Worm (Caenorhabditis elegans) whole organism, L3 larva: Measurements from ENCODE around the gene srd-50.

ENCODE experiments used
- ZK546.5 ChIP-seq: sonication (generic microtip); optimal IDR thresholded peaks from 2 replicates; lab custom pipeline; 2017; ENCODE audit warnings: missing biosample characterization, missing genetic modification characterization
- aly-2 ChIP-seq: fragments of 150-350 bp; optimal IDR thresholded peaks from 2 replicates; lab custom pipeline; 2014; ENCODE audit warnings: missing biosample characterization, missing genetic modification characterization
- ama-1 ChIP-seq: fragments of 150-350 bp; optimal IDR thresholded peaks from 2 replicates; lab custom pipeline; 2018
- ceh-16 ChIP-seq: sonication (generic microtip); optimal IDR thresholded peaks from 2 replicates; lab custom pipeline; 2017; ENCODE audit warnings: missing biosample characterization, missing genetic modification characterization
- ceh-28 ChIP-seq: fragments of 150-350 bp; optimal IDR thresholded peaks from 2 replicates; lab custom pipeline; 2014; ENCODE audit warnings: missing biosample characterization, missing genetic modification reagents, missing genetic modification characterization
- ceh-82 ChIP-seq: fragments of 150-350 bp; optimal IDR thresholded peaks from 2 replicates; lab custom pipeline; 2014; ENCODE audit warnings: missing biosample characterization, missing genetic modification characterization
- daf-12 ChIP-seq: fragments of 150-350 bp; optimal IDR thresholded peaks from 2 replicates; lab custom pipeline; 2014; ENCODE audit warnings: missing biosample characterization, missing genetic modification reagents, missing genetic modification characterization
- egl-5 ChIP-seq: fragments of 150-350 bp; optimal IDR thresholded peaks from 2 replicates; lab custom pipeline; 2017; ENCODE audit warnings: missing biosample characterization, missing genetic modification reagents, missing genetic modification characterization, inconsistent platforms
- elt-1 ChIP-seq: fragments of 150-350 bp; optimal IDR thresholded peaks from 2 replicates; lab custom pipeline; 2014; ENCODE audit warnings: missing biosample characterization, missing genetic modification characterization
- elt-3 ChIP-seq, 3 experiments: fragments of 150-350 bp in 1 of 3; sonication (generic microtip) in 2 of 3; optimal IDR thresholded peaks; 2 replicates in 2 of 3; 4 replicates in 1 of 3; lab custom pipeline; 2014 to 2017; ENCODE audit warnings: missing biosample characterization in 3 of 3, missing genetic modification characterization in 3 of 3
- eor-1 ChIP-seq, 2 experiments: fragments of 150-350 bp; optimal IDR thresholded peaks; 2 replicates each; lab custom pipeline; 2014 to 2018; ENCODE audit warnings: missing biosample characterization in 2 of 2, missing genetic modification characterization in 2 of 2
- fkh-10 ChIP-seq: sonication (generic microtip); optimal IDR thresholded peaks from 2 replicates; lab custom pipeline; 2017; ENCODE audit warnings: missing biosample characterization, missing genetic modification reagents, missing genetic modification characterization
- fos-1 ChIP-seq: fragments of 150-350 bp; optimal IDR thresholded peaks from 2 replicates; lab custom pipeline; 2014; ENCODE audit warnings: missing biosample characterization, missing genetic modification characterization
- hmg-11 ChIP-seq: sonication (generic microtip); optimal IDR thresholded peaks from 2 replicates; lab custom pipeline; 2016; ENCODE audit warnings: missing genetic modification characterization, missing compliant biosample characterization
- jun-1 ChIP-seq: fragments of 150-350 bp; optimal IDR thresholded peaks from 2 replicates; lab custom pipeline; 2014; ENCODE audit warnings: missing biosample characterization, missing genetic modification reagents, missing genetic modification characterization
- lin-15B ChIP-seq: fragments of 150-350 bp; optimal IDR thresholded peaks from 2 replicates; lab custom pipeline; 2014; ENCODE audit warnings: missing biosample characterization, missing genetic modification characterization
- lin-39 ChIP-seq: fragments of 150-350 bp; optimal IDR thresholded peaks from 2 replicates; lab custom pipeline; 2018; ENCODE audit warnings: missing biosample characterization, missing genetic modification reagents, missing genetic modification characterization
- mdl-1 ChIP-seq: fragments of 150-350 bp; optimal IDR thresholded peaks from 2 replicates; lab custom pipeline; 2014; ENCODE audit warnings: missing biosample characterization, missing genetic modification characterization
- nfya-1 ChIP-seq: sonication (generic microtip); optimal IDR thresholded peaks from 2 replicates; lab custom pipeline; 2017; ENCODE audit warnings: missing genetic modification characterization, mild to moderate bottlenecking, missing compliant biosample characterization, antibody characterized with exemption, moderate library complexity; ENCODE audit not compliant: insufficient read depth
- nhr-12 ChIP-seq: fragments of 150-350 bp; optimal IDR thresholded peaks from 2 replicates; lab custom pipeline; 2014; ENCODE audit warnings: missing biosample characterization, missing genetic modification characterization
- nhr-237 ChIP-seq: fragments of 150-350 bp; optimal IDR thresholded peaks from 2 replicates; lab custom pipeline; 2014; ENCODE audit warnings: missing biosample characterization, missing genetic modification characterization
- nhr-25 ChIP-seq: sonication (generic microtip); optimal IDR thresholded peaks from 2 replicates; lab custom pipeline; 2017; ENCODE audit warnings: missing biosample characterization, missing genetic modification characterization
- nhr-28 ChIP-seq: fragments of 150-350 bp; optimal IDR thresholded peaks from 2 replicates; lab custom pipeline; 2014; ENCODE audit warnings: missing biosample characterization, missing genetic modification characterization
- nhr-67 ChIP-seq: fragments of 150-350 bp; optimal IDR thresholded peaks from 2 replicates; lab custom pipeline; 2014; ENCODE audit warnings: missing biosample characterization, missing genetic modification characterization
- nhr-76 ChIP-seq: fragments of 150-350 bp; sonication (generic microtip); optimal IDR thresholded peaks from 5 replicates; lab custom pipeline; 2014; ENCODE audit warnings: missing biosample characterization, missing genetic modification characterization
- nhr-77 ChIP-seq: fragments of 150-350 bp; optimal IDR thresholded peaks from 2 replicates; lab custom pipeline; 2014; ENCODE audit warnings: missing biosample characterization, missing genetic modification characterization
- pqm-1 ChIP-seq: fragments of 150-350 bp; optimal IDR thresholded peaks from 2 replicates; lab custom pipeline; 2017; ENCODE audit warnings: missing biosample characterization, missing genetic modification characterization, inconsistent platforms
- sea-2 ChIP-seq: fragments of 150-350 bp; sonication (generic microtip); optimal IDR thresholded peaks from 4 replicates; lab custom pipeline; 2014; ENCODE audit warnings: missing biosample characterization, missing genetic modification reagents, missing genetic modification characterization
- skn-1 ChIP-seq: fragments of 150-350 bp; optimal IDR thresholded peaks from 2 replicates; lab custom pipeline; 2014; ENCODE audit warnings: missing biosample characterization, missing genetic modification characterization
- snpc-4 ChIP-seq: fragments of 150-350 bp; optimal IDR thresholded peaks from 2 replicates; lab custom pipeline; 2014; ENCODE audit warnings: missing biosample characterization, missing genetic modification characterization
- unc-39 ChIP-seq: sonication (generic microtip); optimal IDR thresholded peaks from 4 replicates; lab custom pipeline; 2017; ENCODE audit warnings: missing biosample characterization, missing genetic modification characterization
- unc-62 ChIP-seq: fragments of 150-350 bp; sonication (generic microtip); optimal IDR thresholded peaks from 4 replicates; lab custom pipeline; 2014; ENCODE audit warnings: missing biosample characterization, missing genetic modification reagents, missing genetic modification characterization
- zag-1 ChIP-seq: fragments of 150-350 bp; optimal IDR thresholded peaks from 2 replicates; lab custom pipeline; 2014; ENCODE audit warnings: missing biosample characterization, missing genetic modification characterization
- ztf-11 ChIP-seq: fragments of 150-350 bp; optimal IDR thresholded peaks from 2 replicates; lab custom pipeline; 2014; ENCODE audit warnings: missing biosample characterization, missing genetic modification characterization
- ztf-4 ChIP-seq: fragments of 150-350 bp; optimal IDR thresholded peaks from 2 replicates; lab custom pipeline; 2014; ENCODE audit warnings: missing biosample characterization, missing genetic modification characterization

Gene srd-50

DNA sequence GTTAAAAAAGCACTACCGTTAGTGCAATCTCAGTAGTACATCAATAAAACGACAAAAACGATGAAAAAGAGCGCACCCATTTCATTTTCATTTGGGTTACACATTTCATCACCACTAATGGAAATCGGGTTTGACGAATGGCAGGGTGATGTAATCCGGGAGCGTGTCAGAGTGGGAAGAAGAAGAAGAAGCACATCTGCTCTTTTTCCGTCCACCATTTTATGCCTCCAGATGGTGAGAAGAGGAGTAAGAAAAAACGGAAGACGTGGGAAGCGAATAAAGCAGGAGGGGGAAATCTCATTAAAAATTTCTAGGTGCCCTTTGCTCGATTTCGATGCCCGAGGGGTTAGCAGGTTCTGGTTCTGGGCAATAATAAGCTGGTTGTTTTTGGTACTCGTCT is 24.4 kb upstream of the srd-50 start:
- TF ChIP-seq daf-12 (tag; lab: Kevin White, UChicago) (no peak), lin-39 (tag; lab: Kevin White, UChicago) (peak; percentile 16)

DNA sequence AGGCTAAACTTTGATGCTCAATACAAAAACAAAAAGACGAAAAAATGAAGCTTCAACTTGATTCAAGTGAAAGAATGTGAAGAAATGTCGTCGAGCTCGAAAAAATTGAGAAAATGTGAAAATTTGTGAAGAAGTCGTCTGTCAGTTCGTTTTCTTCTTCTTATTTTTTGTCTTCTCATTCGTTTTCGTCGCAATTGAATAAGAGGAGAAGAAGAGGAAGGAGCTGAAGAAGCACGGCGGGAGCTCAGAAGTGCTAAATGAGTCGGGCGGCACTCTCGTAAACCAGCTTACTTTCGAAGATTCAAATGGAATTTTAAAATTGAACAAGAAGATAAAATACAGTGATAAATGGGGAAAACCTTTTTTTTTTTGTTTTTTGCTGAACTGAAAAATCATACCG is 23.6 kb upstream of the srd-50 start:
- no peak for TF ChIP-seq nhr-12 (tag; lab: Kevin White, UChicago)
- peak; percentile 46 for TF ChIP-seq fkh-10 (GFP tag; lab: Kevin White, UChicago)

DNA sequence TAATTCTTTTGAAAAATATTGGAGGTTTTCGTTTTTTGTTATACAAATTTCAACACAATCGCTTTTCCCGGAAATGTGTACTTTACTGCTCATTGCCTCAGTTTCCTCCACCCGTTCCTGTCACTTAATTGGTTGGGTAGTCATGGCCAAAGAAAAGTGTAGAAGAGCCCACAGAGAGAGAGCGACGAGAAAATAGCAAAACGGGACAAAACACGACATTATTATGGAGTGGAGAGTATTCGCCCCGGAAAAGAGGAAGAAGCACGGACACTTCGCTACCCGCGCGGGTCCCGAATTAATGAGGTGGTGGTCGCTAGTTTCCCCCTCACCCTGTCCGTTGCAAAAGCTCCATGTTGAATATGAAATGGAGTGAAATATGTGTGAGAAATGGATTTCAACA is 22.2 kb upstream of the srd-50 start:
- TF ChIP-seq egl-5 = no peak
- TF ChIP-seq nfya-1 = peak; percentile 14
- TF ChIP-seq nhr-28 = no peak

DNA sequence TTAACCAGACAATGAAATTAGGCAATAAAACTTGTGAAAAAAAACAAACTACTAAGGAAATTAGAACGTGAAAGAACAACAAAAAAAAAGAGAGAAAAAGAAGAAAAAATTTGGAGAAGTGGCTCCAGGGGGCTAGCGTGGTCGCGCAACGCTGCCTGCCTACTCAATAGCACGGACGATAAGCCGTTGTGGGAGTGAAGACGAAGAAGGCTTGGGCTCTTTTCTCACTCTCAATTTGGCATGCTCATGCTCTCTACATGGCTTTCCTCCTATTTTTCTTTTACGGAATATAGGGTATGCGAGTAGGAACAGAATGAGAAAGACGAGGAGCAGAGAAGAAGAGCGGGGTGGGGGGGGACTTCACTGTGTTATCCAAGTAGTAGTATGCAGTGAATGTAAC is 20.7 kb upstream of the srd-50 start:
- TF ChIP-seq ZK546.5 (tag; lab: Kevin White, UChicago) = no peak
- no peak for TF ChIP-seq ztf-11
- peak; percentile 37 for TF ChIP-seq snpc-4
- no peak for TF ChIP-seq ztf-4 (tag; lab: Kevin White, UChicago)
- TF ChIP-seq nhr-77 (tag; lab: Kevin White, UChicago) = no peak
- no peak for TF ChIP-seq nhr-28
- no peak for TF ChIP-seq jun-1 (tag; lab: Kevin White, UChicago)
- TF ChIP-seq skn-1 (tag; lab: Kevin White, UChicago) = no peak
- TF ChIP-seq nhr-25 (tag; lab: Kevin White, UChicago) = no peak
- TF ChIP-seq elt-3 (tag; optimal IDR thresholded peaks at IDR 0.05; lab: Kevin White, UChicago) = no peak
- peak; percentile 73 for TF ChIP-seq nfya-1
- TF ChIP-seq fkh-10 (GFP tag; lab: Kevin White, UChicago) = peak; percentile 53
- no peak for TF ChIP-seq nhr-67 (tag; lab: Kevin White, UChicago)
- no peak for TF ChIP-seq mdl-1
- no peak for TF ChIP-seq egl-5
- no peak for TF ChIP-seq eor-1 (tag; optimal IDR thresholded peaks at IDR 0.05; lab: Kevin White, UChicago)
- TF ChIP-seq unc-39 (tag; lab: Kevin White, UChicago) = no peak
- no peak for TF ChIP-seq aly-2 (tag; lab: Kevin White, UChicago)
- TF ChIP-seq unc-62 (GFP tag; lab: Kevin White, UChicago) = no peak
- no peak for TF ChIP-seq ama-1 (lab: Kevin White, UChicago)
- TF ChIP-seq hmg-11 (tag; lab: Kevin White, UChicago) = peak; percentile 69
- TF ChIP-seq elt-1 = no peak
- TF ChIP-seq ceh-82 (tag; lab: Kevin White, UChicago) = no peak
- TF ChIP-seq fos-1 (tag; lab: Kevin White, UChicago) = no peak
- no peak for TF ChIP-seq nhr-237
- no peak for TF ChIP-seq zag-1
- TF ChIP-seq pqm-1 (tag; lab: Kevin White, UChicago) = no peak
- no peak for TF ChIP-seq ceh-16
- no peak for TF ChIP-seq lin-15B
- peak; percentile 54 for TF ChIP-seq lin-39 (tag; lab: Kevin White, UChicago)

DNA sequence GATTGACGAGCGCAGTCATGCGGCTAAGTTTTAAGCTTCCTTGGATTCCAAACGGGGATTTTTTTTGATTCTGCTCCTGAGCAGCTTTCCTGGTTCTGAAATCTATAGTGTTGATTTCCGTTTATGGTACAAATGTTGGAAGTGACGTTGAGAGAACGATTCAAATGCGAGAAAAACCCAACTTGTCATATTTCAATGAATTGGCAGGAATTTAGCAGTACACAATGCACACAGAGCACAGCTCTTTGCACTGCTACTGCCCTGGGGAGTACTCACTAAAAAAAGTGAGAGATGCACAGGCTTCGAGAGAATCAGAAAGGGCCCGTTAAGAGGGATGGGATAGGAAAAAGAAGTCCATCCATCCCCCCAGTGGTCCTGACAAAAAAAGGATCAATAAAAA is 19.0 kb upstream of the srd-50 start, which contains the start of gene sad-1:
Gene sad-1, minus strand, starts transcription at position 101 of the 400 bp plus-strand sequence.
- TF ChIP-seq ztf-11 (no peak), aly-2 (tag; lab: Kevin White, UChicago) (no peak), fos-1 (tag; lab: Kevin White, UChicago) (no peak), sea-2 (no peak), elt-1 (no peak), pqm-1 (tag; lab: Kevin White, UChicago) (no peak), snpc-4 (no peak), nfya-1 (peak; percentile 5)

DNA sequence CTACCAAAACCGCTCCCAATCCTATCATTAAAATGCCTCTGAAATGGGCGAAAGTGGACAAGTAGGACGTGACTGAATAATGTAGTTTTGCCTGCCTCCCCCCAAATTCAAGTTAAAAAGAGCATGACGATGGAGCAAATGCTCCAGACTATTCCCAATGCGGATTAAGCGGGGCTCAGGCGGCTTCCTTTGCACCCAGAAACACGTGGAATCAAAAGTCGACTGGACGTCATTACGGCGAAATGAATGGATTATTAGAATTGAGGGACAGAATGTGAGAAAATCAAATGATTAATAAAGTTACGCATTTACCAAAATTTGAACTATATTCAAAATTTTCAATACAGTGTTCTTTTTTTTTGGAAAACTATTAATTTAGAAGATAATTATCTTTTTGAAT is 18.3 kb upstream of the srd-50 start:
- TF ChIP-seq skn-1 (tag; lab: Kevin White, UChicago) = no peak
- TF ChIP-seq hmg-11 (tag; lab: Kevin White, UChicago) = no peak
- TF ChIP-seq pqm-1 (tag; lab: Kevin White, UChicago) = no peak
- no peak for TF ChIP-seq ceh-28 (tag; lab: Kevin White, UChicago)
- TF ChIP-seq elt-3 (tag; optimal IDR thresholded peaks at IDR 0.05; lab: Kevin White, UChicago) = no peak
- TF ChIP-seq nhr-76 (tag; lab: Kevin White, UChicago) = no peak
- no peak for TF ChIP-seq snpc-4
